Fruit fly (Drosophila melanogaster) Kc167 (cell line): ENCODE measurements around the gene Sdhaf3.

ENCODE experiments used
- insv ChIP-seq: fragments of >200 bp; optimal IDR thresholded peaks from 3 replicates; lab custom pipeline; 2018; ENCODE audit warnings: missing external identifiers
- psq ChIP-seq: fragments of >200 bp; optimal IDR thresholded peaks from 2 replicates; lab custom pipeline; 2017; ENCODE audit warnings: missing external identifiers
- ttk ChIP-seq: sonication (Bioruptor generic); optimal IDR thresholded peaks from 2 replicates; lab custom pipeline; 2017; ENCODE audit warnings: missing external identifiers

DNA sequence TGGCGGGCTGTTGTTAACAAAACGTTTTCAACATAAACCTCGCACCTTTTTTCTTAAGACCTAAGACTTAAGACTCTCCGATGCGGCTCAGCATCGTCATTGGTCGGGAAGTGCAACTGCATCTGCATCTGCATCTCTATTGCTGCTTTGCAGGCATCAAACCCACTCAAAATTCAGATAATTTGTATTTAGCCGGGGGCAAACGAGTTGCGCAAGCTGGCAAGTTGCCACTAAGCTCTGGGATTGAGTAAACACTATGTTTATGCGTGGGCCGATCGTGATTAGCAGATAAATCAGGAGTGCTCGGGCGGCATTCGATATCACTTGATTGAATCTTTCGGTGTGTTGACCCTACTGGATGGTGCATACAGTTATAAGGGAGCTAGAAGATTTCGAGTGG lies 43.3 kb upstream of the Sdhaf3 start:
- TF ChIP-seq psq (lab: Kevin White, UChicago) (no peak), ttk (lab: Kevin White, UChicago) (no peak), insv (no peak)
